In genomic region chr2L:10976046-10976863, dm6 we compare ENCODE assay signal across 1 fruit fly cellular context.
A peak's percentile ranks its signal among the peaks of the same experiment; 100 is the strongest.
TF ChIP-seq lines count a peak whose summit lies in the region.

ATPsynG (minus strand) TSS chr2L:10976399.
SCAR (plus strand) TSS chr2L:10976772.

TF ChIP-seq in whole organism, embryonic, 481 proteins besides CTCF, POLR2A, EP300 and RAD21 (continued from another document):
- no peak for TF ChIP-seq Med (GFP tag; lab: Kevin White, UChicago)
- TF ChIP-seq CG17361 (GFP tag; IDR thresholded peaks at IDR 0.05; lab: Robert Waterston, UW), result peak; percentile 49; the same call in 2 of the 3 replicates
- no peak for TF ChIP-seq lmd (GFP tag; IDR thresholded peaks at IDR 0.05; lab: Robert Waterston, UW)
- peak; percentile 79 for TF ChIP-seq YL-1 (GFP tag; optimal IDR thresholded peaks at IDR 0.05; lab: Kevin White, UChicago)
- no peak for TF ChIP-seq Mrtf (GFP tag; IDR thresholded peaks at IDR 0.05; lab: Robert Waterston, UW)
- TF ChIP-seq tgo (GFP tag; IDR thresholded peaks at IDR 0.05; lab: Robert Waterston, UW), result no peak
- TF ChIP-seq CG6689 (GFP tag; IDR thresholded peaks at IDR 0.05; lab: Robert Waterston, UW), result no peak
- no peak for TF ChIP-seq HLH3B (GFP tag; IDR thresholded peaks at IDR 0.05; lab: Robert Waterston, UW)
- TF ChIP-seq CG18262 (tag; optimal IDR thresholded peaks at IDR 0.05; lab: Kevin White, UChicago), result peak; percentile 11
- TF ChIP-seq Side (GFP tag; optimal IDR thresholded peaks at IDR 0.05; lab: Kevin White, UChicago), result no peak
- no peak for TF ChIP-seq HmgD (GFP tag; optimal IDR thresholded peaks at IDR 0.05; lab: Kevin White, UChicago)
- no peak for TF ChIP-seq ind (GFP tag; optimal IDR thresholded peaks at IDR 0.05; lab: Kevin White, UChicago)
- TF ChIP-seq gem (tag; optimal IDR thresholded peaks at IDR 0.05; lab: Kevin White, UChicago), result no peak
- TF ChIP-seq trem (tag; optimal IDR thresholded peaks at IDR 0.05; lab: Kevin White, UChicago), result peak; percentile 30
- TF ChIP-seq CG8765 (GFP tag; IDR thresholded peaks at IDR 0.05; lab: Robert Waterston, UW), result no peak
- no peak for TF ChIP-seq cato (GFP tag; optimal IDR thresholded peaks at IDR 0.05; lab: Kevin White, UChicago; ENCODE audit: borderline replicate concordance)
- TF ChIP-seq Bdp1 (GFP tag; optimal IDR thresholded peaks at IDR 0.05; lab: Kevin White, UChicago), result no peak
- TF ChIP-seq tx (GFP tag; optimal IDR thresholded peaks at IDR 0.05; lab: Kevin White, UChicago), result no peak
- TF ChIP-seq CG15514 (GFP tag; optimal IDR thresholded peaks at IDR 0.05; lab: Kevin White, UChicago), result peak; percentile 1
- TF ChIP-seq kah (GFP tag; optimal IDR thresholded peaks at IDR 0.05; lab: Kevin White, UChicago), result no peak
- TF ChIP-seq ftz-f1 (GFP tag; optimal IDR thresholded peaks at IDR 0.05; lab: Kevin White, UChicago), result peak; percentile 31
- no peak for TF ChIP-seq Rx (GFP tag; IDR thresholded peaks at IDR 0.05; lab: Robert Waterston, UW)
- TF ChIP-seq crc (GFP tag; optimal IDR thresholded peaks at IDR 0.05; lab: Kevin White, UChicago), result no peak
- TF ChIP-seq Aef1 (GFP tag; IDR thresholded peaks at IDR 0.05; lab: Robert Waterston, UW), result no peak
- TF ChIP-seq CG2712 (tag; optimal IDR thresholded peaks at IDR 0.05; lab: Kevin White, UChicago), result peak; percentile 32
- TF ChIP-seq Elba2 (GFP tag; optimal IDR thresholded peaks at IDR 0.05; lab: Kevin White, UChicago), result peak; percentile 50
- TF ChIP-seq stwl (tag; optimal IDR thresholded peaks at IDR 0.05; lab: Kevin White, UChicago), result peak; percentile 41
- no peak for TF ChIP-seq rib (GFP tag; IDR thresholded peaks at IDR 0.05; lab: Robert Waterston, UW)
- TF ChIP-seq sob (GFP tag; IDR thresholded peaks at IDR 0.05; lab: Robert Waterston, UW), result no peak
- TF ChIP-seq pzg (GFP tag; optimal IDR thresholded peaks at IDR 0.05; lab: Kevin White, UChicago), result peak; percentile 38
- no peak for TF ChIP-seq CG17186 (GFP tag; optimal IDR thresholded peaks at IDR 0.05; lab: Kevin White, UChicago)
- no peak for TF ChIP-seq fru (optimal IDR thresholded peaks at IDR 0.05; lab: Kevin White, UChicago)
- no peak for TF ChIP-seq maf-S (GFP tag; optimal IDR thresholded peaks at IDR 0.05; lab: Kevin White, UChicago)
- TF ChIP-seq Rfx (GFP tag; IDR thresholded peaks at IDR 0.05; lab: Robert Waterston, UW), result no peak
- TF ChIP-seq D19A (tag; optimal IDR thresholded peaks at IDR 0.05; lab: Kevin White, UChicago), result no peak
- TF ChIP-seq Lpt (GFP tag; optimal IDR thresholded peaks at IDR 0.05; lab: Kevin White, UChicago), result no peak
- peak in 1 of 2 experiments; percentile 98 for TF ChIP-seq Pdp1 (GFP tag; optimal IDR thresholded peaks at IDR 0.05; lab: Kevin White, UChicago)
- no peak for TF ChIP-seq NfI (GFP tag; optimal IDR thresholded peaks at IDR 0.05; lab: Kevin White, UChicago)
- TF ChIP-seq CG8290 (GFP tag; optimal IDR thresholded peaks at IDR 0.05; lab: Kevin White, UChicago), result no peak
- TF ChIP-seq CG8290 (tag; optimal IDR thresholded peaks at IDR 0.05; lab: Kevin White, UChicago), result no peak
- TF ChIP-seq Ets65A (GFP tag; lab: Kevin White, UChicago), result peak; percentile 29
- TF ChIP-seq Neu2 (GFP tag; optimal IDR thresholded peaks at IDR 0.05; lab: Kevin White, UChicago; ENCODE audit: borderline replicate concordance), result no peak
- no peak for TF ChIP-seq CG13123 (GFP tag; optimal IDR thresholded peaks at IDR 0.05; lab: Kevin White, UChicago)
- no peak for TF ChIP-seq tup (GFP tag; optimal IDR thresholded peaks at IDR 0.05; lab: Kevin White, UChicago)
- no peak for TF ChIP-seq CG17802 (tag; optimal IDR thresholded peaks at IDR 0.05; lab: Kevin White, UChicago)
- TF ChIP-seq cad (GFP tag; optimal IDR thresholded peaks at IDR 0.05; lab: Kevin White, UChicago), result no peak
- TF ChIP-seq CG7987 (GFP tag; optimal IDR thresholded peaks at IDR 0.05; lab: Kevin White, UChicago), result no peak
- TF ChIP-seq CG12391 (tag; optimal IDR thresholded peaks at IDR 0.05; lab: Kevin White, UChicago), result peak; percentile 44
- TF ChIP-seq Hmx (GFP tag; optimal IDR thresholded peaks at IDR 0.05; lab: Kevin White, UChicago), result no peak
- peak; percentile 29 for TF ChIP-seq CG8924 (tag; optimal IDR thresholded peaks at IDR 0.05; lab: Kevin White, UChicago)
- TF ChIP-seq sug (tag; optimal IDR thresholded peaks at IDR 0.05; lab: Kevin White, UChicago), result no peak
- peak; percentile 51; the same call in 1 of the 3 replicates for TF ChIP-seq row (GFP tag; IDR thresholded peaks at IDR 0.05; lab: Robert Waterston, UW)
- TF ChIP-seq jigr1 (GFP tag; IDR thresholded peaks at IDR 0.05; lab: Robert Waterston, UW), result no peak
- TF ChIP-seq CG42726 (GFP tag; IDR thresholded peaks at IDR 0.05; lab: Robert Waterston, UW; ENCODE audit: partially characterized antibody), result no peak
- no peak for TF ChIP-seq disco-r (GFP tag; optimal IDR thresholded peaks at IDR 0.05; lab: Kevin White, UChicago)
- no peak for TF ChIP-seq ci (GFP tag; IDR thresholded peaks at IDR 0.05; lab: Robert Waterston, UW)
- TF ChIP-seq Atf-2 (GFP tag; optimal IDR thresholded peaks at IDR 0.05; lab: Kevin White, UChicago), result no peak
- no peak for TF ChIP-seq Doc2 (GFP tag; IDR thresholded peaks at IDR 0.05; lab: Robert Waterston, UW)
- TF ChIP-seq CG9876 (GFP tag; optimal IDR thresholded peaks at IDR 0.05; lab: Kevin White, UChicago), result no peak
- TF ChIP-seq CG2889 (GFP tag; IDR thresholded peaks at IDR 0.05; lab: Robert Waterston, UW), result no peak
- TF ChIP-seq MBD-R2 (GFP tag; IDR thresholded peaks at IDR 0.05; lab: Robert Waterston, UW), result peak; percentile 46
- no peak for TF ChIP-seq tll (GFP tag; optimal IDR thresholded peaks at IDR 0.05; lab: Kevin White, UChicago)
- TF ChIP-seq dpn (GFP tag; optimal IDR thresholded peaks at IDR 0.05; lab: Kevin White, UChicago), result no peak
- TF ChIP-seq peb (GFP tag; IDR thresholded peaks at IDR 0.05; lab: Robert Waterston, UW), result no peak
- TF ChIP-seq CG4424 (GFP tag; optimal IDR thresholded peaks at IDR 0.05; lab: Kevin White, UChicago), result no peak
- no peak for TF ChIP-seq CG9437 (GFP tag; optimal IDR thresholded peaks at IDR 0.05; lab: Kevin White, UChicago)
- TF ChIP-seq CG2875 (GFP tag; optimal IDR thresholded peaks at IDR 0.05; lab: Kevin White, UChicago), result no peak
- peak; percentile 11 for TF ChIP-seq Myb (GFP tag; optimal IDR thresholded peaks at IDR 0.05; lab: Kevin White, UChicago)
- TF ChIP-seq CG6765 (GFP tag; optimal IDR thresholded peaks at IDR 0.05; lab: Kevin White, UChicago), result no peak
- peak; percentile 48 for TF ChIP-seq CG2116 (GFP tag; optimal IDR thresholded peaks at IDR 0.05; lab: Kevin White, UChicago)
- TF ChIP-seq CG8478 (optimal IDR thresholded peaks at IDR 0.05; lab: Kevin White, UChicago), result no peak
- TF ChIP-seq CG17829 (tag; optimal IDR thresholded peaks at IDR 0.05; lab: Kevin White, UChicago), result peak; percentile 22
- TF ChIP-seq CG16813 (GFP tag; IDR thresholded peaks at IDR 0.05; lab: Robert Waterston, UW; ENCODE audit: partially characterized antibody), result no peak
- TF ChIP-seq Fer3 (tag; optimal IDR thresholded peaks at IDR 0.05; lab: Kevin White, UChicago), result no peak
- no peak for TF ChIP-seq CG11504 (tag; optimal IDR thresholded peaks at IDR 0.05; lab: Kevin White, UChicago)
- no peak for TF ChIP-seq Hand (GFP tag; optimal IDR thresholded peaks at IDR 0.05; lab: Kevin White, UChicago)
- TF ChIP-seq Dref (GFP tag; IDR thresholded peaks at IDR 0.05; lab: Robert Waterston, UW), result peak; percentile 56
- no peak for TF ChIP-seq her (GFP tag; optimal IDR thresholded peaks at IDR 0.05; lab: Kevin White, UChicago)
- no peak for TF ChIP-seq CG1529 (GFP tag; optimal IDR thresholded peaks at IDR 0.05; lab: Kevin White, UChicago)
- TF ChIP-seq PHDP (tag; optimal IDR thresholded peaks at IDR 0.05; lab: Kevin White, UChicago), result no peak
- TF ChIP-seq NK7.1 (GFP tag; optimal IDR thresholded peaks at IDR 0.05; lab: Kevin White, UChicago), result no peak
- TF ChIP-seq CG9215 (GFP tag; IDR thresholded peaks at IDR 0.05; lab: Robert Waterston, UW), result no peak
- TF ChIP-seq onecut (GFP tag; IDR thresholded peaks at IDR 0.05; lab: Robert Waterston, UW), result peak; percentile 95
- TF ChIP-seq NC2β (GFP tag; optimal IDR thresholded peaks at IDR 0.05; lab: Kevin White, UChicago), result no peak
- TF ChIP-seq CG9727 (GFP tag; optimal IDR thresholded peaks at IDR 0.05; lab: Kevin White, UChicago), result no peak
- no peak for TF ChIP-seq CG10959 (GFP tag; IDR thresholded peaks at IDR 0.05; lab: Robert Waterston, UW)
- TF ChIP-seq Sin3A (optimal IDR thresholded peaks at IDR 0.05; lab: Kevin White, UChicago), result no peak
- TF ChIP-seq CG13775 (GFP tag; optimal IDR thresholded peaks at IDR 0.05; lab: Kevin White, UChicago), result peak; percentile 21
- no peak for TF ChIP-seq Xrp1 (GFP tag; IDR thresholded peaks at IDR 0.05; lab: Robert Waterston, UW)
- TF ChIP-seq CG3163 (GFP tag; optimal IDR thresholded peaks at IDR 0.05; lab: Kevin White, UChicago), result no peak
- no peak for TF ChIP-seq otp (GFP tag; IDR thresholded peaks at IDR 0.05; lab: Robert Waterston, UW)
- TF ChIP-seq NFAT (GFP tag; IDR thresholded peaks at IDR 0.05; lab: Robert Waterston, UW), result no peak
- no peak; the same call in 1 of the 2 replicates for TF ChIP-seq CG31441 (GFP tag; IDR thresholded peaks at IDR 0.05; lab: Robert Waterston, UW)
- TF ChIP-seq CG14710 (tag; optimal IDR thresholded peaks at IDR 0.05; lab: Kevin White, UChicago), result peak; percentile 47
- no peak for TF ChIP-seq org-1 (GFP tag; optimal IDR thresholded peaks at IDR 0.05; lab: Kevin White, UChicago)
- TF ChIP-seq trh (GFP tag; optimal IDR thresholded peaks at IDR 0.05; lab: Kevin White, UChicago), result no peak
- TF ChIP-seq CG9797 (GFP tag; optimal IDR thresholded peaks at IDR 0.05; lab: Kevin White, UChicago), result peak; percentile 52
- no peak for TF ChIP-seq dm (GFP tag; optimal IDR thresholded peaks at IDR 0.05; lab: Kevin White, UChicago)
- TF ChIP-seq CG11247 (GFP tag; IDR thresholded peaks at IDR 0.05; lab: Robert Waterston, UW), result no peak
- TF ChIP-seq hbn (GFP tag; IDR thresholded peaks at IDR 0.05; lab: Robert Waterston, UW; ENCODE audit: partially characterized antibody), result no peak
- no peak for TF ChIP-seq CG18599 (GFP tag; optimal IDR thresholded peaks at IDR 0.05; lab: Kevin White, UChicago)
- TF ChIP-seq CG14860 (GFP tag; IDR thresholded peaks at IDR 0.05; lab: Robert Waterston, UW; ENCODE audit: partially characterized antibody), result no peak
- TF ChIP-seq gsb-n (tag; optimal IDR thresholded peaks at IDR 0.05; lab: Kevin White, UChicago), result no peak
- TF ChIP-seq phol (tag; optimal IDR thresholded peaks at IDR 0.05; lab: Kevin White, UChicago), result peak; percentile 31
- peak; percentile 32; the same call in 1 of the 2 replicates for TF ChIP-seq Scr (GFP tag; IDR thresholded peaks at IDR 0.05; lab: Robert Waterston, UW; ENCODE audit: partially characterized antibody)
- no peak for TF ChIP-seq CG4854 (GFP tag; optimal IDR thresholded peaks at IDR 0.05; lab: Kevin White, UChicago)
- no peak for TF ChIP-seq Awh (GFP tag; IDR thresholded peaks at IDR 0.05; lab: Robert Waterston, UW)
- TF ChIP-seq Oaz (GFP tag; IDR thresholded peaks at IDR 0.05; lab: Robert Waterston, UW), result no peak
- peak; percentile 58 for TF ChIP-seq gfzf (GFP tag; optimal IDR thresholded peaks at IDR 0.05; lab: Kevin White, UChicago)
- no peak for TF ChIP-seq Chrac-16 (GFP tag; optimal IDR thresholded peaks at IDR 0.05; lab: Kevin White, UChicago)
- no peak for TF ChIP-seq Trl (optimal IDR thresholded peaks at IDR 0.05; lab: Kevin White, UChicago)
- TF ChIP-seq Trl (GFP tag; optimal IDR thresholded peaks at IDR 0.05; lab: Kevin White, UChicago), result no peak
- TF ChIP-seq Ets97D (GFP tag; optimal IDR thresholded peaks at IDR 0.05; lab: Kevin White, UChicago), result no peak
- TF ChIP-seq lab (GFP tag; optimal IDR thresholded peaks at IDR 0.05; lab: Kevin White, UChicago), result no peak
- peak; percentile 98 for TF ChIP-seq CG3281 (GFP tag; optimal IDR thresholded peaks at IDR 0.05; lab: Kevin White, UChicago)
- no peak for TF ChIP-seq klu (GFP tag; IDR thresholded peaks at IDR 0.05; lab: Robert Waterston, UW)
TF ChIP-seq in whole organism, embryonic: peak in this region for 38.
